In the genomic region with DNA sequence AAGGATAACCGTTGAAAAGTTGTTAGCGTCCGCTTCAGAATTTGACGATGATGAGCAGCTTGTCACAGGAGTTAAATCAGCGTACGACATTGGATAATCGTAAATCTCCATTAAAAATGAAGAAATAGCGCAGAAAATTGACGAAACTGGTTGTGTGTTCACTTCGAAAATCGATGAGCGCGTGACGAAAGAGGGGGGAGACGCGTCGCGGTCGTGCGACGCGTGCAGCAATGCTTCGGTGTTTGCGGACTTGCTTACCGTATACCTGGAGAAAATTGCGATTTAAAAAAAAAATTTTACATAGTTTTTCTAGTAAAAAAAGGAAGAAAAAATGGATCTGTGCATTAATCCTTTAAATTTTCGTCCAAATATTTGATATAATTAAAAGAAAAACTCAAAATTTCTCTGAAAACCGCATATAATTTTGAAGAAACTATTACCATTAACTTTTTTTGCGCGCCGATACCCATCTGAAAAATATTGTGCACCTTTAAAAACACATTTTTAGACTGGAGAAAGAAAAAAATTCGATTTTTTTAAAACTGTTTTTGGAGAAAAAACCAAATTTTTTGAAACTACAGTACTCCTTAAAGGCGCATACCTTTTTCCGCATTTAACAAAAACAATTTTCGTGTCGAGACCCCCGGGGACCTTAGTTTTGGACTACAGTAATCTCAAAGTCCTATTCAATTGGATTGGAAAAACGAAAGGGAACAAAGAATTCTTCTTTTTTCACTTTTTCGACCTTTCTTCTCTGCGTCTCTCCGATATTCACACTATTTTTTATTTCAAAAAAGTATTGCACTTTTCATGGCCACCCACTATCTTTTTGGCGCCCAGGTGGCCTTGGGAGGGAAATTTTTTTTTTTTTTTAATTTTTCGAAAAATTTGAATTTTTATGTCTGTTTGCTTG, we compare ENCODE assay signal across 4 worm cellular contexts.
TF ChIP-seq lines count a peak whose summit lies in the region.

No protein-coding gene starts in this region.

TF ChIP-seq in whole organism, L2 larva, 48 proteins besides CTCF, POLR2A, EP300 and RAD21 (continues in another document):
- TF ChIP-seq sem-4 (tag; optimal IDR thresholded peaks at IDR 0.05; lab: Kevin White, UChicago), result peak; percentile 92
- peak; percentile 50 for TF ChIP-seq nhr-21 (tag; optimal IDR thresholded peaks at IDR 0.05; lab: Kevin White, UChicago)
- TF ChIP-seq lin-13 (GFP tag; optimal IDR thresholded peaks at IDR 0.05; lab: Kevin White, UChicago), result peak; percentile 95
- no peak for TF ChIP-seq nhr-12 (tag; optimal IDR thresholded peaks at IDR 0.05; lab: Kevin White, UChicago)
- TF ChIP-seq aly-2 (tag; optimal IDR thresholded peaks at IDR 0.05; lab: Kevin White, UChicago), result no peak
- no peak for TF ChIP-seq nhr-10 (tag; optimal IDR thresholded peaks at IDR 0.05; lab: Kevin White, UChicago)
- TF ChIP-seq ZK546.5 (tag; optimal IDR thresholded peaks at IDR 0.05; lab: Kevin White, UChicago), result no peak
- peak; percentile 86 for TF ChIP-seq nhr-25 (tag; optimal IDR thresholded peaks at IDR 0.05; lab: Kevin White, UChicago)
- peak; percentile 96 to 99 for TF ChIP-seq lsy-2 (tag; optimal IDR thresholded peaks at IDR 0.05; lab: Kevin White, UChicago)
- no peak for TF ChIP-seq ztf-1 (GFP tag; conservative IDR thresholded peaks at IDR 0.05; lab: Robert Waterston, UW)
- TF ChIP-seq ceh-82 (tag; optimal IDR thresholded peaks at IDR 0.05; lab: Kevin White, UChicago), result peak; percentile 8
- no peak for TF ChIP-seq unc-39 (tag; optimal IDR thresholded peaks at IDR 0.05; lab: Kevin White, UChicago)
- TF ChIP-seq alr-1 (tag; optimal IDR thresholded peaks at IDR 0.05; lab: Kevin White, UChicago), result no peak
- peak; percentile 69 for TF ChIP-seq Y55F3AM.14 (GFP tag; optimal IDR thresholded peaks at IDR 0.05; lab: Kevin White, UChicago)
- TF ChIP-seq gmeb-1 (tag; optimal IDR thresholded peaks at IDR 0.05; lab: Kevin White, UChicago), result peak; percentile 77
- peak; percentile 83 for TF ChIP-seq lin-11 (tag; optimal IDR thresholded peaks at IDR 0.05; lab: Kevin White, UChicago)
- TF ChIP-seq zag-1 (tag; optimal IDR thresholded peaks at IDR 0.05; lab: Kevin White, UChicago), result peak; percentile 55
- no peak for TF ChIP-seq ceh-16 (tag; optimal IDR thresholded peaks at IDR 0.05; lab: Kevin White, UChicago)
- peak; percentile 71 for TF ChIP-seq fos-1 (tag; optimal IDR thresholded peaks at IDR 0.05; lab: Kevin White, UChicago)
- no peak for TF ChIP-seq peb-1 (tag; optimal IDR thresholded peaks at IDR 0.05; lab: Kevin White, UChicago)
- peak; percentile 76 for TF ChIP-seq mab-5 (tag; optimal IDR thresholded peaks at IDR 0.05; lab: Kevin White, UChicago)

TF ChIP-seq in whole organism, L4 larva, 104 proteins besides CTCF, POLR2A, EP300 and RAD21 (continues in another document):
- peak; percentile 51 for TF ChIP-seq zfp-2 (tag; optimal IDR thresholded peaks at IDR 0.05; lab: Kevin White, UChicago)
- TF ChIP-seq nhr-10 (tag; optimal IDR thresholded peaks at IDR 0.05; lab: Kevin White, UChicago), result peak; percentile 15
- peak; percentile 77 for TF ChIP-seq arid-1 (GFP tag; conservative IDR thresholded peaks at IDR 0.05; lab: Robert Waterston, UW)
- TF ChIP-seq dmd-6 (GFP tag; IDR thresholded peaks at IDR 0.05; lab: Robert Waterston, UW), result peak; percentile 67
- TF ChIP-seq ceh-62 (tag; optimal IDR thresholded peaks at IDR 0.05; lab: Kevin White, UChicago), result no peak
- no peak for TF ChIP-seq F49E8.2 (tag; optimal IDR thresholded peaks at IDR 0.05; lab: Kevin White, UChicago; ENCODE audit: borderline replicate concordance)
- TF ChIP-seq T26A8.4 (GFP tag; IDR thresholded peaks at IDR 0.05; lab: Robert Waterston, UW), result peak; percentile 68
- 0 out of 2 replicates have a peak, but pooled peaks have one; percentile 22 for TF ChIP-seq tra-1 (GFP tag; IDR thresholded peaks at IDR 0.05; lab: Robert Waterston, UW)
- peak; percentile 86 for TF ChIP-seq dve-1 (tag; optimal IDR thresholded peaks at IDR 0.05; lab: Kevin White, UChicago; ENCODE audit: insufficient read depth)
- no peak for TF ChIP-seq nhr-76 (tag; optimal IDR thresholded peaks at IDR 0.05; lab: Kevin White, UChicago)
- peak; percentile 38 for TF ChIP-seq spr-1 (tag; optimal IDR thresholded peaks at IDR 0.05; lab: Kevin White, UChicago)
- TF ChIP-seq gei-8 (GFP tag; optimal IDR thresholded peaks at IDR 0.05; lab: Kevin White, UChicago), result peak; percentile 1
- peak; percentile 86 for TF ChIP-seq zfp-3 (GFP tag; conservative IDR thresholded peaks at IDR 0.05; lab: Robert Waterston, UW)
- peak; percentile 9; the same call in 1 of the 2 replicates for TF ChIP-seq lin-29 (GFP tag; IDR thresholded peaks at IDR 0.05; lab: Robert Waterston, UW)
- TF ChIP-seq madf-9 (GFP tag; conservative IDR thresholded peaks at IDR 0.05; lab: Robert Waterston, UW), result peak; percentile 55; the same call in 1 of the 2 replicates
- TF ChIP-seq ceh-28 (tag; optimal IDR thresholded peaks at IDR 0.05; lab: Kevin White, UChicago), result peak; percentile 65
- TF ChIP-seq aly-2 (tag; optimal IDR thresholded peaks at IDR 0.05; lab: Kevin White, UChicago), result peak; percentile 70
- TF ChIP-seq unc-130 (GFP tag; optimal IDR thresholded peaks at IDR 0.05; lab: Kevin White, UChicago), result peak; percentile 25
- TF ChIP-seq nhr-111 (GFP tag; optimal IDR thresholded peaks at IDR 0.05; lab: Kevin White, UChicago), result peak; percentile 68

TF ChIP-seq in whole organism, late embryonic, 69 proteins besides CTCF, POLR2A, EP300 and RAD21 (continues in another document):
- TF ChIP-seq ceh-34 (tag; optimal IDR thresholded peaks at IDR 0.05; lab: Kevin White, UChicago) (peak; percentile 65), pax-1 (tag; optimal IDR thresholded peaks at IDR 0.05; lab: Kevin White, UChicago) (peak; percentile 50), C38D4.7 (GFP tag; optimal IDR thresholded peaks at IDR 0.05; lab: Kevin White, UChicago) (peak; percentile 47), ahr-1 (tag; optimal IDR thresholded peaks at IDR 0.05; lab: Kevin White, UChicago) (no peak), nfya-1 (tag; optimal IDR thresholded peaks at IDR 0.05; lab: Kevin White, UChicago) (peak; percentile 91), unc-86 (tag; optimal IDR thresholded peaks at IDR 0.05; lab: Kevin White, UChicago) (peak; percentile 58), K02D7.2 (tag; optimal IDR thresholded peaks at IDR 0.05; lab: Kevin White, UChicago) (peak; percentile 47), ceh-31 (tag; optimal IDR thresholded peaks at IDR 0.05; lab: Kevin White, UChicago) (peak; percentile 40), tbx-7 (tag; optimal IDR thresholded peaks at IDR 0.05; lab: Kevin White, UChicago) (no peak), dve-1 (tag; optimal IDR thresholded peaks at IDR 0.05; lab: Kevin White, UChicago) (peak; percentile 16), ceh-18 (tag; optimal IDR thresholded peaks at IDR 0.05; lab: Kevin White, UChicago) (peak; percentile 37), ama-1 (optimal IDR thresholded peaks at IDR 0.05; lab: Kevin White, UChicago) (peak; percentile 92), gmeb-2 (tag; optimal IDR thresholded peaks at IDR 0.05; lab: Kevin White, UChicago) (peak; percentile 16), nhr-232 (tag; optimal IDR thresholded peaks at IDR 0.05; lab: Kevin White, UChicago) (no peak), ceh-48 (tag; optimal IDR thresholded peaks at IDR 0.05; lab: Kevin White, UChicago) (peak; percentile 95), che-1 (tag; optimal IDR thresholded peaks at IDR 0.05; lab: Kevin White, UChicago) (peak; percentile 16), sox-2 (GFP tag; IDR thresholded peaks at IDR 0.05; lab: Robert Waterston, UW) (no peak), unc-55 (GFP tag; optimal IDR thresholded peaks at IDR 0.05; lab: Kevin White, UChicago) (peak; percentile 53), unc-3 (GFP tag; conservative IDR thresholded peaks at IDR 0.05; lab: Robert Waterston, UW) (0 out of 2 replicates have a peak, but pooled peaks have one; percentile 13), unc-3 (tag; optimal IDR thresholded peaks at IDR 0.05; lab: Kevin White, UChicago) (no peak), tbx-2 (tag; optimal IDR thresholded peaks at IDR 0.05; lab: Kevin White, UChicago) (peak; percentile 54), eyg-1 (tag; optimal IDR thresholded peaks at IDR 0.05; lab: Kevin White, UChicago) (no peak)

TF ChIP-seq in whole organism, mixed stage, embryonic, 35 proteins besides CTCF, POLR2A, EP300 and RAD21 (continues in another document):
- TF ChIP-seq flh-1 (GFP tag; optimal IDR thresholded peaks at IDR 0.05; lab: Kevin White, UChicago) (no peak), mls-2 (tag; optimal IDR thresholded peaks at IDR 0.05; lab: Kevin White, UChicago) (peak; percentile 19), ztf-11 (tag; optimal IDR thresholded peaks at IDR 0.05; lab: Kevin White, UChicago) (peak; percentile 2), mab-5 (tag; optimal IDR thresholded peaks at IDR 0.05; lab: Kevin White, UChicago) (peak; percentile 8), ces-1 (GFP tag; optimal IDR thresholded peaks at IDR 0.05; lab: Kevin White, UChicago) (peak; percentile 59), lsy-2 (tag; optimal IDR thresholded peaks at IDR 0.05; lab: Kevin White, UChicago) (peak; percentile 97), M03D4.4 (tag; optimal IDR thresholded peaks at IDR 0.05; lab: Kevin White, UChicago) (no peak), nhr-12 (tag; optimal IDR thresholded peaks at IDR 0.05; lab: Kevin White, UChicago) (no peak), ham-2 (GFP tag; optimal IDR thresholded peaks at IDR 0.05; lab: Kevin White, UChicago) (peak; percentile 0), elt-3 (tag; optimal IDR thresholded peaks at IDR 0.05; lab: Kevin White, UChicago) (peak; percentile 7), elt-1 (tag; optimal IDR thresholded peaks at IDR 0.05; lab: Kevin White, UChicago; ENCODE audit: borderline replicate concordance, insufficient read depth) (no peak), unc-62 (GFP tag; optimal IDR thresholded peaks at IDR 0.05; lab: Kevin White, UChicago) (peak; percentile 58), pha-4 (tag; optimal IDR thresholded peaks at IDR 0.05; lab: Kevin White, UChicago) (peak; percentile 88), ceh-39 (tag; optimal IDR thresholded peaks at IDR 0.05; lab: Kevin White, UChicago) (peak; percentile 99), blmp-1 (tag; optimal IDR thresholded peaks at IDR 0.05; lab: Kevin White, UChicago) (no peak), unc-39 (tag; optimal IDR thresholded peaks at IDR 0.05; lab: Kevin White, UChicago) (no peak), zip-8 (tag; optimal IDR thresholded peaks at IDR 0.05; lab: Kevin White, UChicago) (no peak), lin-13 (tag; optimal IDR thresholded peaks at IDR 0.05; lab: Kevin White, UChicago) (peak; percentile 94), nhr-237 (tag; optimal IDR thresholded peaks at IDR 0.05; lab: Kevin White, UChicago) (peak; percentile 71), hlh-1 (tag; optimal IDR thresholded peaks at IDR 0.05; lab: Kevin White, UChicago) (peak; percentile 40), bed-3 (GFP tag; optimal IDR thresholded peaks at IDR 0.05; lab: Kevin White, UChicago) (peak; percentile 26), cnd-1 (tag; optimal IDR thresholded peaks at IDR 0.05; lab: Kevin White, UChicago) (no peak), nhr-76 (tag; optimal IDR thresholded peaks at IDR 0.05; lab: Kevin White, UChicago) (no peak), mep-1 (tag; optimal IDR thresholded peaks at IDR 0.05; lab: Kevin White, UChicago) (peak; percentile 95), snpc-4 (tag; optimal IDR thresholded peaks at IDR 0.05; lab: Kevin White, UChicago) (no peak)
